Fruit fly (Drosophila melanogaster) whole organism, adult: Measurements from ENCODE around the gene CG12535.

Experiments used
- CG11617 ChIP-seq: fragments of 200-800 bp; sonication (Bioruptor generic); optimal IDR thresholded peaks from 2 replicates; lab custom pipeline; 2017; ENCODE audit warnings: mild to moderate bottlenecking, missing biosample characterization, missing genetic modification reagents, missing genetic modification characterization
- CG12768 ChIP-seq: fragments of 200-800 bp; sonication (Bioruptor generic); optimal IDR thresholded peaks from 2 replicates; lab custom pipeline; 2017; ENCODE audit warnings: missing biosample characterization, missing genetic modification characterization, mild to moderate bottlenecking, moderate library complexity, missing genetic modification reagents
- CG14711 ChIP-seq: fragments of 200-800 bp; sonication (Bioruptor generic); optimal IDR thresholded peaks from 2 replicates; lab custom pipeline; 2018; ENCODE audit warnings: missing biosample characterization, mild to moderate bottlenecking, missing genetic modification characterization, moderate library complexity
- CG1620 ChIP-seq: fragments of 200-800 bp; sonication (Bioruptor generic); optimal IDR thresholded peaks from 2 replicates; lab custom pipeline; 2016; ENCODE audit warnings: missing biosample characterization, missing genetic modification characterization
- CG33017 ChIP-seq: fragments of 200-800 bp; sonication (Bioruptor generic); optimal IDR thresholded peaks from 2 replicates; lab custom pipeline; 2018; ENCODE audit warnings: missing biosample characterization, mild to moderate bottlenecking, missing genetic modification characterization, moderate library complexity
- CG5204 ChIP-seq: fragments of 200-800 bp; sonication (Bioruptor generic); optimal IDR thresholded peaks from 2 replicates; lab custom pipeline; 2016; ENCODE audit warnings: missing biosample characterization, missing genetic modification characterization
- CG7045 ChIP-seq: fragments of 200-800 bp; sonication (Bioruptor generic); optimal IDR thresholded peaks from 2 replicates; lab custom pipeline; 2017; ENCODE audit warnings: missing biosample characterization, mild to moderate bottlenecking, missing genetic modification characterization
- CG7101 ChIP-seq: fragments of 200-800 bp; sonication (Bioruptor generic); optimal IDR thresholded peaks from 2 replicates; lab custom pipeline; 2018; ENCODE audit warnings: missing biosample characterization, mild to moderate bottlenecking, missing genetic modification characterization, moderate library complexity
- Hr96 ChIP-seq: fragments of 200-800 bp; sonication (Bioruptor generic); optimal IDR thresholded peaks from 2 replicates; lab custom pipeline; 2016; ENCODE audit warnings: missing biosample characterization, missing genetic modification characterization
- cic ChIP-seq: fragments of 200-800 bp; sonication (Bioruptor generic); optimal IDR thresholded peaks from 2 replicates; lab custom pipeline; 2017; ENCODE audit warnings: missing biosample characterization, mild to moderate bottlenecking, missing genetic modification characterization, moderate library complexity
- tj ChIP-seq: fragments of 200-800 bp; sonication (Bioruptor generic); optimal IDR thresholded peaks from 3 replicates; lab custom pipeline; 2017; ENCODE audit warnings: missing biosample characterization, mild to moderate bottlenecking, missing genetic modification characterization, moderate library complexity

DNA sequence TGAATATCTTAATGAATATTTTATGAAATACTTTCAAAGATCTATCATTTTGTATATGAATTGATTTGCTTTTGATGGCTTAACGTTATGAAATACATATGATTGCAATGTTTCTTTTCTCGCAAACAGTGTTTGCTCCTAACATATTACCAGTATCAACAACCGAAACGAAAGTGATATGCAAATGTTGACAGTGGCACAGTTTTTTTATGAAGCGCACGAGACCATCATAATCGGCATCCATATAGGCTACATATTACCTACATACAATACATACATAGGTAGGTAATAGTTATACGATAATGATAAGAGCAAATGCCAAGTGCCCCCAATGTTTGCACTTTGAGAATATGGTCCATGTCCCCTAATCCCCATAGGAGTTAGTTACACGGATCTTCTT is 89.9 kb downstream of the CG12535 start:
- TF ChIP-seq CG14711 (no peak), CG11617 (GFP tag; lab: Kevin White, UChicago) (no peak), CG1620 (GFP tag; lab: Kevin White, UChicago) (no peak), CG7045 (no peak), Hr96 (GFP tag; lab: Kevin White, UChicago) (no peak), CG5204 (no peak), CG33017 (no peak), tj (GFP tag; lab: Kevin White, UChicago) (no peak), CG12768 (GFP tag; lab: Kevin White, UChicago) (no peak), CG7101 (tag; lab: Kevin White, UChicago) (no peak), cic (GFP tag; lab: Kevin White, UChicago) (no peak)
